Fruit fly (Drosophila melanogaster) whole organism, embryonic: ENCODE measurements around the gene CG42673.

Experiments used
- CG1024 ChIP-seq: fragments of 200-800 bp; sonication (Bioruptor generic); IDR thresholded peaks from 2 replicates; pipeline ENCODE4 v1.3.6; 2022; ENCODE audit warnings: missing biosample characterization, missing genetic modification characterization
- CG10321 ChIP-seq: fragments of 200-800 bp; sonication (Bioruptor generic); IDR thresholded peaks from 2 replicates; pipeline ENCODE4 v1.3.6; 2022; ENCODE audit warnings: missing biosample characterization, missing genetic modification characterization
- CG11398 ChIP-seq: fragments of 200-800 bp; sonication (Bioruptor generic); optimal IDR thresholded peaks from 2 replicates; lab custom pipeline; 2016; ENCODE audit warnings: missing biosample characterization, missing genetic modification characterization
- CG12104 ChIP-seq: fragments of 200-800 bp; sonication (Bioruptor generic); optimal IDR thresholded peaks from 3 replicates; lab custom pipeline; 2016; ENCODE audit warnings: missing biosample characterization, missing genetic modification characterization
- CG14014 ChIP-seq: fragments of 200-800 bp; sonication (Bioruptor generic); IDR thresholded peaks from 2 replicates; pipeline ENCODE4 v1.3.6; 2022; ENCODE audit warnings: missing biosample characterization, missing genetic modification characterization
- CG14860 ChIP-seq: fragments of 200-800 bp; sonication (Bioruptor generic); IDR thresholded peaks from 3 replicates; pipeline ENCODE4 v1.3.6; 2022; ENCODE audit warnings: missing biosample characterization, missing genetic modification characterization; ENCODE audit not compliant: partially characterized antibody
- CG18599 ChIP-seq: fragments of 200-800 bp; sonication (Bioruptor generic); optimal IDR thresholded peaks from 3 replicates; lab custom pipeline; 2017; ENCODE audit warnings: missing biosample characterization, missing genetic modification characterization, mild to moderate bottlenecking, moderate library complexity, missing genetic modification reagents
- CG18619 ChIP-seq: fragments of 200-800 bp; sonication (Bioruptor generic); optimal IDR thresholded peaks from 3 replicates; lab custom pipeline; 2017; ENCODE audit warnings: missing biosample characterization, mild to moderate bottlenecking, missing genetic modification characterization
- CG2712 ChIP-seq: fragments of 200-800 bp; optimal IDR thresholded peaks from 3 replicates; lab custom pipeline; 2019; ENCODE audit warnings: missing biosample characterization, mild to moderate bottlenecking, missing genetic modification characterization, moderate library complexity
- CG2875 ChIP-seq: fragments of 200-800 bp; sonication (Bioruptor generic); optimal IDR thresholded peaks from 2 replicates; lab custom pipeline; 2017; ENCODE audit warnings: missing biosample characterization, mild to moderate bottlenecking, missing genetic modification characterization, missing genetic modification reagents
- CG30431 ChIP-seq: fragments of 200-800 bp; sonication (Bioruptor generic); optimal IDR thresholded peaks from 2 replicates; lab custom pipeline; 2017; ENCODE audit warnings: missing biosample characterization, missing genetic modification characterization
- CG3163 ChIP-seq: fragments of 200-800 bp; sonication (Bioruptor generic); optimal IDR thresholded peaks from 3 replicates; lab custom pipeline; 2016; ENCODE audit warnings: missing biosample characterization, missing genetic modification characterization
- CG4404 ChIP-seq: fragments of 200-800 bp; sonication (Bioruptor generic); IDR thresholded peaks from 2 replicates; pipeline ENCODE4 v1.3.6; 2022; ENCODE audit warnings: missing biosample characterization, missing genetic modification characterization
- CG6791 ChIP-seq: fragments of 200-800 bp; sonication (Bioruptor generic); IDR thresholded peaks from 3 replicates; pipeline ENCODE4 v1.3.6; 2022; ENCODE audit warnings: missing biosample characterization, missing genetic modification characterization; ENCODE audit not compliant: partially characterized antibody
- CG6854 ChIP-seq: fragments of 200-800 bp; sonication (Bioruptor generic); optimal IDR thresholded peaks from 3 replicates; lab custom pipeline; 2017; ENCODE audit warnings: missing biosample characterization, mild to moderate bottlenecking, missing genetic modification characterization
- CG8944 ChIP-seq: fragments of 200-800 bp; sonication (Bioruptor generic); optimal IDR thresholded peaks from 3 replicates; lab custom pipeline; 2016; ENCODE audit warnings: missing biosample characterization, missing genetic modification characterization
- CG9609 ChIP-seq: fragments of 200-800 bp; sonication (Bioruptor generic); optimal IDR thresholded peaks from 3 replicates; lab custom pipeline; 2016; ENCODE audit warnings: missing biosample characterization, missing genetic modification characterization
- CG9817 ChIP-seq: fragments of 200-800 bp; sonication (Bioruptor generic); optimal IDR thresholded peaks from 2 replicates; lab custom pipeline; 2018; ENCODE audit warnings: missing biosample characterization, mild to moderate bottlenecking, missing genetic modification characterization, moderate library complexity
- Dll ChIP-seq: fragments of 200-800 bp; sonication (Bioruptor generic); IDR thresholded peaks from 4 replicates; pipeline ENCODE4 v1.3.6; 2022; ENCODE audit warnings: missing biosample characterization, missing genetic modification characterization; ENCODE audit not compliant: partially characterized antibody
- Drgx ChIP-seq: fragments of 200-800 bp; sonication (Bioruptor generic); IDR thresholded peaks from 2 replicates; pipeline ENCODE4 v1.3.6; 2022; ENCODE audit warnings: missing biosample characterization, missing genetic modification characterization
- Ets97D ChIP-seq: fragments of 200-800 bp; sonication (Bioruptor generic); optimal IDR thresholded peaks from 3 replicates; lab custom pipeline; 2016; ENCODE audit warnings: missing biosample characterization, missing genetic modification characterization
- Gsc ChIP-seq: fragments of 200-800 bp; sonication (Bioruptor generic); IDR thresholded peaks from 2 replicates; pipeline ENCODE4 v1.3.6; 2022; ENCODE audit warnings: missing biosample characterization, missing genetic modification characterization
- HLH4C ChIP-seq: fragments of 200-800 bp; sonication (Bioruptor generic); IDR thresholded peaks from 3 replicates; pipeline ENCODE4 v1.3.6; 2022; ENCODE audit warnings: missing biosample characterization, missing genetic modification characterization; ENCODE audit not compliant: partially characterized antibody
- HLH54F ChIP-seq: fragments of 200-800 bp; sonication (Bioruptor generic); optimal IDR thresholded peaks from 3 replicates; lab custom pipeline; 2016; ENCODE audit warnings: missing biosample characterization, missing genetic modification characterization
- Lhr ChIP-seq: fragments of 200-800 bp; sonication (Bioruptor generic); optimal IDR thresholded peaks from 3 replicates; lab custom pipeline; 2017; ENCODE audit warnings: mild to moderate bottlenecking, missing biosample characterization, missing genetic modification reagents, missing genetic modification characterization
- MESR4 ChIP-seq: fragments of 200-800 bp; sonication (Bioruptor generic); optimal IDR thresholded peaks from 2 replicates; lab custom pipeline; 2018; ENCODE audit warnings: missing biosample characterization, mild to moderate bottlenecking, missing genetic modification characterization, moderate library complexity
- Mad ChIP-seq: fragments of 200-800 bp; sonication (Bioruptor generic); optimal IDR thresholded peaks from 2 replicates; lab custom pipeline; 2016; ENCODE audit warnings: missing biosample characterization, missing genetic modification characterization
- NC2β ChIP-seq: fragments of 200-800 bp; sonication (Bioruptor generic); optimal IDR thresholded peaks from 2 replicates; lab custom pipeline; 2016; ENCODE audit warnings: missing biosample characterization, missing genetic modification characterization
- Oli ChIP-seq: fragments of 200-800 bp; sonication (Bioruptor generic); optimal IDR thresholded peaks from 2 replicates; lab custom pipeline; 2018; ENCODE audit warnings: missing biosample characterization, mild to moderate bottlenecking, missing genetic modification characterization, moderate library complexity
- Pdp1 ChIP-seq, 2 experiments: fragments of 200-800 bp; sonication (Bioruptor generic); optimal IDR thresholded peaks; 3 replicates each; lab custom pipeline; 2016; ENCODE audit warnings: missing biosample characterization in 2 of 2, missing genetic modification characterization in 2 of 2, mild to moderate bottlenecking in 1 of 2, moderate library complexity in 1 of 2
- Rfx ChIP-seq: fragments of 200-800 bp; sonication (Bioruptor generic); IDR thresholded peaks from 2 replicates; pipeline ENCODE4 v1.3.6; 2022; ENCODE audit warnings: missing biosample characterization, missing genetic modification characterization
- Rx ChIP-seq: fragments of 200-800 bp; sonication (Bioruptor generic); IDR thresholded peaks from 2 replicates; pipeline ENCODE4 v1.3.6; 2022; ENCODE audit warnings: missing biosample characterization, missing genetic modification characterization
- Scr ChIP-seq: fragments of 200-800 bp; sonication (Bioruptor generic); IDR thresholded peaks from 2 replicates; pipeline ENCODE4 v1.3.6; 2022; ENCODE audit warnings: missing biosample characterization, missing genetic modification characterization; ENCODE audit not compliant: partially characterized antibody
- Spps ChIP-seq: fragments of 200-800 bp; sonication (Bioruptor generic); optimal IDR thresholded peaks from 2 replicates; lab custom pipeline; 2018; ENCODE audit warnings: missing biosample characterization, mild to moderate bottlenecking, missing genetic modification characterization
- Stat92E ChIP-seq, 3 experiments: fragments of >200 bp in 2 of 3; fragments of 200-800 bp in 1 of 3; sonication (Bioruptor generic) in 1 of 3; optimal IDR thresholded peaks; 2 replicates each; lab custom pipeline; 2017 to 2019; ENCODE audit warnings: missing biosample characterization in 3 of 3, missing genetic modification characterization in 3 of 3, mild to moderate bottlenecking in 1 of 3, moderate library complexity in 1 of 3
- YL-1 ChIP-seq: fragments of 200-800 bp; sonication (Bioruptor generic); optimal IDR thresholded peaks from 3 replicates; lab custom pipeline; 2017; ENCODE audit warnings: missing biosample characterization, mild to moderate bottlenecking, missing genetic modification characterization
- aop ChIP-seq: fragments of 200-800 bp; sonication (Bioruptor generic); IDR thresholded peaks from 2 replicates; pipeline ENCODE4 v1.3.6; 2022; ENCODE audit warnings: missing biosample characterization, missing genetic modification characterization
- ara ChIP-seq: fragments of 200-800 bp; sonication (Bioruptor generic); IDR thresholded peaks from 2 replicates; pipeline ENCODE4 v1.3.6; 2022; ENCODE audit warnings: missing biosample characterization, missing genetic modification characterization
- ato ChIP-seq: fragments of 200-800 bp; sonication (Bioruptor generic); IDR thresholded peaks from 2 replicates; pipeline ENCODE4 v1.3.6; 2022; ENCODE audit warnings: missing biosample characterization, missing genetic modification characterization; ENCODE audit not compliant: partially characterized antibody
- disco-r ChIP-seq: fragments of 200-800 bp; sonication (Bioruptor generic); optimal IDR thresholded peaks from 2 replicates; lab custom pipeline; 2016; ENCODE audit warnings: missing biosample characterization, missing genetic modification characterization
- dysf ChIP-seq: fragments of 200-800 bp; sonication (Bioruptor generic); IDR thresholded peaks from 3 replicates; pipeline ENCODE4 v1.3.6; 2022; ENCODE audit warnings: missing biosample characterization, missing genetic modification characterization
- esg ChIP-seq: fragments of 200-800 bp; sonication (Bioruptor generic); conservative IDR thresholded peaks from 2 replicates; pipeline ENCODE4 v1.3.6; 2022; ENCODE audit warnings: missing biosample characterization, missing genetic modification characterization
- gsb ChIP-seq: fragments of 200-800 bp; sonication (Bioruptor generic); IDR thresholded peaks from 2 replicates; pipeline ENCODE4 v1.3.6; 2022; ENCODE audit warnings: missing biosample characterization, missing genetic modification characterization
- gsb-n ChIP-seq: fragments of 200-800 bp; sonication (Bioruptor generic); optimal IDR thresholded peaks from 3 replicates; lab custom pipeline; 2018; ENCODE audit warnings: missing biosample characterization, mild to moderate bottlenecking, missing genetic modification characterization
- inv ChIP-seq: fragments of 200-800 bp; sonication (Bioruptor generic); IDR thresholded peaks from 2 replicates; pipeline ENCODE4 v1.3.6; 2022; ENCODE audit warnings: missing biosample characterization, missing genetic modification characterization; ENCODE audit not compliant: partially characterized antibody
- nom ChIP-seq: fragments of 200-800 bp; sonication (Bioruptor generic); optimal IDR thresholded peaks from 2 replicates; lab custom pipeline; 2017; ENCODE audit warnings: missing biosample characterization, missing genetic modification characterization, mild to moderate bottlenecking, moderate library complexity, missing genetic modification reagents
- pzg ChIP-seq: fragments of 200-800 bp; sonication (Bioruptor generic); optimal IDR thresholded peaks from 3 replicates; lab custom pipeline; 2018; ENCODE audit warnings: missing biosample characterization, mild to moderate bottlenecking, missing genetic modification characterization, moderate library complexity
- ro ChIP-seq: fragments of 200-800 bp; sonication (Bioruptor generic); IDR thresholded peaks from 2 replicates; pipeline ENCODE4 v1.3.6; 2022; ENCODE audit warnings: missing biosample characterization, missing genetic modification characterization
- vfl ChIP-seq: fragments of 200-800 bp; sonication (Bioruptor generic); optimal IDR thresholded peaks from 2 replicates; lab custom pipeline; 2016; ENCODE audit warnings: missing biosample characterization, missing genetic modification characterization
- wor ChIP-seq: fragments of 200-800 bp; sonication (Bioruptor generic); IDR thresholded peaks from 2 replicates; pipeline ENCODE4 v1.3.6; 2022; ENCODE audit warnings: missing biosample characterization, missing genetic modification characterization
- yki ChIP-seq: fragments of >200 bp; optimal IDR thresholded peaks from 3 replicates; lab custom pipeline; 2018

Gene CG42673

DNA sequence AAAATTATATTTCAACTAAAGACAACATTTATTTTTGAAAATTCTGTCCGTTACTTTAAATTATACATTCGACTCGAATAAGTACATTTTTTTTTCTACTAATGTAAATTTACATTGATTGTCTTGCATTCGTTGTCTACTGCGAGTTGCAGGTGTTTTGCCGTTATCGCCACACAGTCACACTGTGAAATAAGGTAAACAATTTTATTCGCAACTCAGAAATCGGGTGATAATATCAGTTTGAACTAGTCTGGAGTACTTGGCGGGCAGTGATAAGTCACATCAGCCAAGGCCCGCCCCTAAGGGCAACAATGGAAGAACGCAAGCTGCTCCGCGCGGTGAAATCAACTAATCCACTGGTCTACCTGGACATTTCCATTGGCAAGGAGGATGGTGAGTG is 82.9 kb downstream of the CG42673 start (continued):
- TF ChIP-seq NC2β (GFP tag; lab: Kevin White, UChicago) (no peak), vfl (no peak), CG8944 (GFP tag; lab: Kevin White, UChicago) (no peak), dysf (no peak), CG30431 (GFP tag; lab: Kevin White, UChicago) (no peak), ara (no peak), yki (lab: Kevin White, UChicago) (no peak), CG6791 (GFP tag; lab: Robert Waterston, UW) (0 out of 3 replicates have a peak, but pooled peaks have one; percentile 53), CG1024 (no peak), inv (GFP tag; lab: Robert Waterston, UW) (no peak), CG4404 (GFP tag; lab: Robert Waterston, UW) (no peak), CG2875 (no peak), Drgx (GFP tag; lab: Robert Waterston, UW) (no peak), CG18619 (no peak), HLH54F (GFP tag; lab: Kevin White, UChicago) (no peak), pzg (peak; percentile 75), Lhr (peak; percentile 72), Dll (GFP tag; lab: Robert Waterston, UW) (peak; percentile 23; the same call in 1 of the 4 replicates), Stat92E (GFP tag; optimal IDR thresholded peaks at IDR 0.05; lab: Kevin White, UChicago) (no peak), CG10321 (GFP tag; lab: Robert Waterston, UW) (no peak), nom (GFP tag; lab: Kevin White, UChicago) (no peak), CG9817 (no peak), CG6854 (GFP tag; lab: Kevin White, UChicago) (no peak), gsb-n (tag; lab: Kevin White, UChicago) (no peak), CG2712 (tag; lab: Kevin White, UChicago) (no peak), CG3163 (no peak), Rx (GFP tag; lab: Robert Waterston, UW) (no peak), Oli (no peak), esg (GFP tag; lab: Robert Waterston, UW) (no peak), CG9609 (GFP tag; lab: Kevin White, UChicago) (no peak), MESR4 (GFP tag; lab: Kevin White, UChicago) (peak; percentile 64), ro (GFP tag; lab: Robert Waterston, UW) (no peak), Pdp1 (GFP tag; optimal IDR thresholded peaks at IDR 0.05; lab: Kevin White, UChicago) (no peak), CG14860 (no peak), aop (GFP tag; lab: Robert Waterston, UW) (no peak), Scr (peak; percentile 28; the same call in 1 of the 2 replicates), Spps (tag; lab: Kevin White, UChicago) (no peak), Mad (GFP tag; lab: Kevin White, UChicago) (no peak), CG12104 (no peak), ato (GFP tag; lab: Robert Waterston, UW) (no peak), disco-r (GFP tag; lab: Kevin White, UChicago) (no peak), CG11398 (GFP tag; lab: Kevin White, UChicago) (no peak), Rfx (GFP tag; lab: Robert Waterston, UW) (no peak), Ets97D (GFP tag; lab: Kevin White, UChicago) (peak; percentile 29), HLH4C (GFP tag; lab: Robert Waterston, UW) (no peak), wor (no peak), CG14014 (GFP tag; lab: Robert Waterston, UW) (no peak), YL-1 (GFP tag; lab: Kevin White, UChicago) (no peak), gsb (GFP tag; lab: Robert Waterston, UW) (no peak), Gsc (GFP tag; lab: Robert Waterston, UW) (no peak), CG18599 (GFP tag; lab: Kevin White, UChicago) (no peak)
